Fruit fly (Drosophila melanogaster) whole organism, embryonic: Measurements from ENCODE around the gene nompC.

ENCODE experiments used
- ATbp ChIP-seq: fragments of 200-800 bp; sonication (Bioruptor generic); optimal IDR thresholded peaks from 2 replicates; lab custom pipeline; 2017; ENCODE audit warnings: missing biosample characterization, mild to moderate bottlenecking, missing genetic modification characterization, missing genetic modification reagents
- Adf1 ChIP-seq: fragments of 200-800 bp; sonication (Bioruptor generic); IDR thresholded peaks from 2 replicates; pipeline ENCODE4 v1.3.6; 2022; ENCODE audit warnings: missing biosample characterization, missing genetic modification characterization
- CG12391 ChIP-seq: fragments of 200-800 bp; sonication (Bioruptor generic); optimal IDR thresholded peaks from 3 replicates; lab custom pipeline; 2018; ENCODE audit warnings: missing biosample characterization, mild to moderate bottlenecking, missing genetic modification characterization, moderate library complexity
- CG12942 ChIP-seq: fragments of 200-800 bp; sonication (Bioruptor generic); optimal IDR thresholded peaks from 3 replicates; lab custom pipeline; 2016; ENCODE audit warnings: missing biosample characterization, missing genetic modification characterization
- CG13424 ChIP-seq: fragments of 200-800 bp; sonication (Bioruptor generic); optimal IDR thresholded peaks from 2 replicates; lab custom pipeline; 2019; ENCODE audit warnings: missing biosample characterization, mild to moderate bottlenecking, missing genetic modification characterization, moderate library complexity
- CG1529 ChIP-seq: fragments of 200-800 bp; sonication (Bioruptor generic); optimal IDR thresholded peaks from 3 replicates; lab custom pipeline; 2018; ENCODE audit warnings: missing biosample characterization, missing genetic modification characterization
- CG15601 ChIP-seq: fragments of 200-800 bp; sonication (Bioruptor generic); optimal IDR thresholded peaks from 3 replicates; lab custom pipeline; 2019; ENCODE audit warnings: missing biosample characterization, mild to moderate bottlenecking, missing genetic modification characterization, moderate library complexity
- CG17802 ChIP-seq: fragments of 200-800 bp; sonication (Bioruptor generic); optimal IDR thresholded peaks from 2 replicates; lab custom pipeline; 2018; ENCODE audit warnings: missing biosample characterization, mild to moderate bottlenecking, missing genetic modification characterization, moderate library complexity
- CG18262 ChIP-seq: fragments of 200-800 bp; optimal IDR thresholded peaks from 3 replicates; lab custom pipeline; 2019; ENCODE audit warnings: missing biosample characterization, mild to moderate bottlenecking, missing genetic modification characterization, moderate library complexity
- CG2202 ChIP-seq: fragments of 200-800 bp; sonication (Bioruptor generic); optimal IDR thresholded peaks from 2 replicates; lab custom pipeline; 2018; ENCODE audit warnings: missing biosample characterization, mild to moderate bottlenecking, missing genetic modification characterization
- CG2712 ChIP-seq: fragments of 200-800 bp; optimal IDR thresholded peaks from 3 replicates; lab custom pipeline; 2019; ENCODE audit warnings: missing biosample characterization, mild to moderate bottlenecking, missing genetic modification characterization, moderate library complexity
- CG31224 ChIP-seq: fragments of 200-800 bp; sonication (Bioruptor generic); IDR thresholded peaks from 2 replicates; pipeline ENCODE4 v1.3.6; 2022; ENCODE audit warnings: missing biosample characterization, missing genetic modification characterization
- CG32532 ChIP-seq: fragments of 200-800 bp; sonication (Bioruptor generic); IDR thresholded peaks from 2 replicates; pipeline ENCODE4 v1.3.6; 2022; ENCODE audit warnings: missing biosample characterization, missing genetic modification characterization
- CG4730 ChIP-seq: fragments of 200-800 bp; sonication (Bioruptor generic); IDR thresholded peaks from 2 replicates; pipeline ENCODE4 v1.3.6; 2022; ENCODE audit warnings: missing biosample characterization, missing genetic modification characterization
- CG5180 ChIP-seq: fragments of 200-800 bp; sonication (Bioruptor generic); optimal IDR thresholded peaks from 3 replicates; lab custom pipeline; 2017; ENCODE audit warnings: missing biosample characterization, missing genetic modification characterization, mild to moderate bottlenecking, moderate library complexity, missing genetic modification reagents
- CG5953 ChIP-seq: fragments of 200-800 bp; sonication (Bioruptor generic); IDR thresholded peaks from 2 replicates; pipeline ENCODE4 v1.3.6; 2022; ENCODE audit warnings: missing biosample characterization, missing genetic modification characterization
- CG6654 ChIP-seq: fragments of 200-800 bp; sonication (Bioruptor generic); optimal IDR thresholded peaks from 2 replicates; lab custom pipeline; 2017; ENCODE audit warnings: missing biosample characterization, mild to moderate bottlenecking, missing genetic modification characterization
- CG7987 ChIP-seq: fragments of 200-800 bp; sonication (Bioruptor generic); optimal IDR thresholded peaks from 2 replicates; lab custom pipeline; 2018; ENCODE audit warnings: missing biosample characterization, mild to moderate bottlenecking, missing genetic modification characterization, moderate library complexity
- CG8924 ChIP-seq: fragments of 200-800 bp; optimal IDR thresholded peaks from 3 replicates; lab custom pipeline; 2019; ENCODE audit warnings: missing biosample characterization, mild to moderate bottlenecking, missing genetic modification characterization, moderate library complexity
- CG9797 ChIP-seq: fragments of 200-800 bp; sonication (Bioruptor generic); optimal IDR thresholded peaks from 3 replicates; lab custom pipeline; 2018; ENCODE audit warnings: missing biosample characterization, mild to moderate bottlenecking, missing genetic modification characterization
- Deaf1 ChIP-seq: fragments of 200-800 bp; optimal IDR thresholded peaks from 3 replicates; lab custom pipeline; 2019; ENCODE audit warnings: missing biosample characterization, mild to moderate bottlenecking, missing genetic modification characterization, moderate library complexity
- ERR ChIP-seq: fragments of 200-800 bp; sonication (Bioruptor generic); optimal IDR thresholded peaks from 2 replicates; lab custom pipeline; 2016; ENCODE audit warnings: missing biosample characterization, missing genetic modification characterization
- Ets65A ChIP-seq: fragments of 200-800 bp; sonication (Bioruptor generic); peaks from one replicate; lab custom pipeline; 2016; ENCODE audit warnings: missing biosample characterization, missing genetic modification characterization
- GATAe ChIP-seq: fragments of 200-800 bp; sonication (Bioruptor generic); conservative IDR thresholded peaks from 2 replicates; pipeline ENCODE4 v1.3.6; 2022; ENCODE audit warnings: missing biosample characterization, missing genetic modification characterization
- HLH54F ChIP-seq: fragments of 200-800 bp; sonication (Bioruptor generic); optimal IDR thresholded peaks from 3 replicates; lab custom pipeline; 2016; ENCODE audit warnings: missing biosample characterization, missing genetic modification characterization
- Oli ChIP-seq: fragments of 200-800 bp; sonication (Bioruptor generic); optimal IDR thresholded peaks from 2 replicates; lab custom pipeline; 2018; ENCODE audit warnings: missing biosample characterization, mild to moderate bottlenecking, missing genetic modification characterization, moderate library complexity
- Rfx ChIP-seq: fragments of 200-800 bp; sonication (Bioruptor generic); IDR thresholded peaks from 2 replicates; pipeline ENCODE4 v1.3.6; 2022; ENCODE audit warnings: missing biosample characterization, missing genetic modification characterization
- Spps ChIP-seq: fragments of 200-800 bp; sonication (Bioruptor generic); optimal IDR thresholded peaks from 2 replicates; lab custom pipeline; 2018; ENCODE audit warnings: missing biosample characterization, mild to moderate bottlenecking, missing genetic modification characterization
- Ssrp ChIP-seq: fragments of 200-800 bp; sonication (Bioruptor generic); optimal IDR thresholded peaks from 2 replicates; lab custom pipeline; 2018; ENCODE audit warnings: missing biosample characterization, mild to moderate bottlenecking, missing genetic modification characterization, moderate library complexity
- Trl ChIP-seq, 3 experiments: fragments of >200 bp in 2 of 3; fragments of 200-800 bp in 1 of 3; sonication (Bioruptor generic) in 1 of 3; optimal IDR thresholded peaks; 2 replicates in 1 of 3; 3 replicates in 2 of 3; lab custom pipeline; 2016 to 2017; ENCODE audit warnings: missing biosample characterization in 1 of 3, missing genetic modification characterization in 1 of 3
- cg ChIP-seq: fragments of 200-800 bp; sonication (Bioruptor generic); optimal IDR thresholded peaks from 3 replicates; lab custom pipeline; 2019; ENCODE audit warnings: missing biosample characterization, mild to moderate bottlenecking, missing genetic modification characterization, moderate library complexity
- chif ChIP-seq, 2 experiments: fragments of 200-800 bp; sonication (Bioruptor generic); optimal IDR thresholded peaks; 3 replicates each; lab custom pipeline; 2016; ENCODE audit warnings: missing biosample characterization in 2 of 2, missing genetic modification characterization in 2 of 2
- croc ChIP-seq: fragments of 200-800 bp; sonication (Bioruptor generic); conservative IDR thresholded peaks from 3 replicates; pipeline ENCODE4 v1.3.6; 2022; ENCODE audit warnings: missing biosample characterization, missing genetic modification characterization
- cwo ChIP-seq: fragments of 200-800 bp; sonication (Bioruptor generic); optimal IDR thresholded peaks from 3 replicates; lab custom pipeline; 2017; ENCODE audit warnings: missing biosample characterization, missing genetic modification characterization, mild to moderate bottlenecking, moderate library complexity, missing genetic modification reagents
- fd102C ChIP-seq: fragments of 200-800 bp; sonication (Bioruptor generic); optimal IDR thresholded peaks from 2 replicates; lab custom pipeline; 2018; ENCODE audit warnings: missing biosample characterization, mild to moderate bottlenecking, missing genetic modification characterization, moderate library complexity
- grau ChIP-seq: fragments of 200-800 bp; optimal IDR thresholded peaks from 3 replicates; lab custom pipeline; 2019; ENCODE audit warnings: missing biosample characterization, mild to moderate bottlenecking, missing genetic modification characterization, moderate library complexity
- kni ChIP-seq: fragments of 200-800 bp; sonication (Bioruptor generic); optimal IDR thresholded peaks from 3 replicates; lab custom pipeline; 2017; ENCODE audit warnings: mild to moderate bottlenecking, missing biosample characterization, missing genetic modification reagents, missing genetic modification characterization
- lola ChIP-seq, 3 experiments: fragments of >200 bp in 2 of 3; fragments of 200-800 bp in 1 of 3; sonication (Bioruptor generic) in 1 of 3; optimal IDR thresholded peaks; 2 replicates each; lab custom pipeline; 2017 to 2019; ENCODE audit warnings: missing biosample characterization in 3 of 3, missing genetic modification characterization in 3 of 3, mild to moderate bottlenecking in 1 of 3, moderate library complexity in 1 of 3
- nmo ChIP-seq: fragments of 200-800 bp; sonication (Bioruptor generic); optimal IDR thresholded peaks from 2 replicates; lab custom pipeline; 2018; ENCODE audit warnings: missing biosample characterization, mild to moderate bottlenecking, missing genetic modification characterization, moderate library complexity
- org-1 ChIP-seq: fragments of 200-800 bp; sonication (Bioruptor generic); optimal IDR thresholded peaks from 2 replicates; lab custom pipeline; 2017; ENCODE audit warnings: missing biosample characterization, missing genetic modification characterization
- pb ChIP-seq: fragments of 200-800 bp; sonication (Bioruptor generic); optimal IDR thresholded peaks from 3 replicates; lab custom pipeline; 2016; ENCODE audit warnings: missing biosample characterization, missing genetic modification characterization
- run ChIP-seq: fragments of 200-800 bp; sonication (Bioruptor generic); optimal IDR thresholded peaks from 3 replicates; lab custom pipeline; 2018; ENCODE audit warnings: missing biosample characterization, mild to moderate bottlenecking, missing genetic modification characterization
- scrt ChIP-seq: fragments of 200-800 bp; sonication (Bioruptor generic); optimal IDR thresholded peaks from 2 replicates; lab custom pipeline; 2018; ENCODE audit warnings: missing biosample characterization, mild to moderate bottlenecking, missing genetic modification characterization, moderate library complexity
- sug ChIP-seq: fragments of 200-800 bp; optimal IDR thresholded peaks from 2 replicates; lab custom pipeline; 2019; ENCODE audit warnings: missing biosample characterization, mild to moderate bottlenecking, missing genetic modification characterization, moderate library complexity
- tin ChIP-seq: fragments of 200-800 bp; sonication (Bioruptor generic); optimal IDR thresholded peaks from 3 replicates; lab custom pipeline; 2016; ENCODE audit warnings: missing biosample characterization, missing genetic modification characterization
- trh ChIP-seq: fragments of 200-800 bp; sonication (Bioruptor generic); optimal IDR thresholded peaks from 2 replicates; lab custom pipeline; 2016; ENCODE audit warnings: missing biosample characterization, missing genetic modification characterization
- ttk ChIP-seq: fragments of 200-800 bp; sonication (Bioruptor generic); IDR thresholded peaks from 2 replicates; pipeline ENCODE4 v2.1.2; 2022; ENCODE audit warnings: missing biosample characterization, missing genetic modification characterization

Gene nompC

DNA sequence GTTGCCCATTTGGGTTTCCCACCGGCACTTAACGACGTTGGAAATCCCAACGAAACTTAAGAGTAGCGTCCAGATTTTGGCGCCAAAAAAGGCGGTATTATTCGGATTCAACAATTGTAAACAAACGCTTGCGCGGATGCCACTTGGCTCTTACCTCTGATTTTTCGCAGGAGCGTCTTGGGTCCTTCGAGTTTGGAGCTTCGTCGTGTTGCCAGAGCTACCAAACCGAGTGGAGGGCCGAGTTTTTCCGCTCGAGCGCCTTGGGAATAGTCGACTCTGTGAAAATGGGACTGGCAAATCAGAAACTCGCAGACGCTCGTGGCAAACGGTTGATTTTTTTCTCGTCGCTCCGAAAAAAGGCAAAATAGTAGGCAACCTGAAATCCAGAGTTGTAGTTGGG is at the start of gene nompC:
Gene nompC (plus strand): TSS at position 301 of the 400 bp plus-strand sequence.
- TF ChIP-seq CG8924 (tag; lab: Kevin White, UChicago), result no peak
- no peak for TF ChIP-seq nmo (GFP tag; lab: Kevin White, UChicago)
- 0 out of 2 replicates have a peak, but pooled peaks have one; percentile 34 for TF ChIP-seq Rfx (GFP tag; lab: Robert Waterston, UW)
- no peak for TF ChIP-seq ERR (GFP tag; lab: Kevin White, UChicago)
- TF ChIP-seq CG4730 (GFP tag; lab: Robert Waterston, UW), result no peak
- TF ChIP-seq Deaf1 (tag; lab: Kevin White, UChicago), result peak; percentile 56
- TF ChIP-seq scrt, result peak; percentile 29
- peak; percentile 71 for TF ChIP-seq Ets65A (GFP tag; lab: Kevin White, UChicago)
- peak; percentile 8; the same call in 1 of the 2 replicates for TF ChIP-seq ttk (GFP tag; lab: Robert Waterston, UW)
- no peak for TF ChIP-seq CG2712

DNA sequence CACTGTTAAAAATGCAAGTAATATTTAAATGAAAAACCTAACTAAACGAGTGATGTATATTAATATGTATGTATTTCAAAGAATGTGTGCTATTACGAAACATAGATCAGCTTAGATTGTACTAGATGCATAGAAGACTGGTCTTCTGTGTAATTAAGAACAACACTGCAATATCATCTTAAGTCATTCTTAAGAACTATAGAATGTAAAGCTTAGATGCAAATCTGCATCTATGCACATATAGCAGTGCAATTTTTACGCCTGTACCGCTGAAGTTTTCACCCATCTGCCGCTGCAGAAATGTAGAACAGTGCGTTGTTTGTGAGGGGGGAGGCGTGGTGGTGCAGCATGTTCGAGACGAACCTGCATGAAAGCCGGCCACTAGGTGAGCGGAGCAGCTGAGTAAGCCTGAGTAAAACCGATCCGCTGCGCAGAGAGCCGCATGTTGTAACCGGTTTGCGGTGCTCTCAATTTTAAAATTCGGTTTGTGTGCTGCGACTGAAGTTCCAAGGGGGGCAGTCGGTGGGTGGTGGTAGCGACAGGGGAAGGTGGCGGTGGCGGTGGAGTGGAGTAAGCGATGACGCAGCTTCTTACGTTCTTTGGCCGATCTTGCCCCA is 49.2 kb upstream of the nompC start:
- TF ChIP-seq CG17802 (tag; lab: Kevin White, UChicago) (peak; percentile 5), grau (peak; percentile 21), run (no peak), org-1 (GFP tag; lab: Kevin White, UChicago) (no peak), CG2202 (tag; lab: Kevin White, UChicago) (peak; percentile 42), CG1529 (GFP tag; lab: Kevin White, UChicago) (peak; percentile 40), Ssrp (tag; lab: Kevin White, UChicago) (peak; percentile 42), CG8924 (tag; lab: Kevin White, UChicago) (peak; percentile 20), trh (GFP tag; lab: Kevin White, UChicago) (no peak), cwo (GFP tag; lab: Kevin White, UChicago) (no peak), pb (GFP tag; lab: Kevin White, UChicago) (no peak), CG32532 (GFP tag; lab: Robert Waterston, UW) (0 out of 2 replicates have a peak, but pooled peaks have one; percentile 23), CG6654 (GFP tag; lab: Kevin White, UChicago) (peak; percentile 29), Trl (optimal IDR thresholded peaks at IDR 0.05; lab: Kevin White, UChicago) (peak; percentile 45 to 74), Trl (GFP tag; optimal IDR thresholded peaks at IDR 0.05; lab: Kevin White, UChicago) (no peak), CG7987 (GFP tag; lab: Kevin White, UChicago) (no peak), CG5180 (GFP tag; lab: Kevin White, UChicago) (peak; percentile 99), sug (tag; lab: Kevin White, UChicago) (peak; percentile 19), CG12391 (tag; lab: Kevin White, UChicago) (peak; percentile 6), kni (GFP tag; lab: Kevin White, UChicago) (peak; percentile 72), Oli (tag; lab: Kevin White, UChicago) (peak; percentile 52), Spps (tag; lab: Kevin White, UChicago) (peak; percentile 42), GATAe (no peak), fd102C (GFP tag; lab: Kevin White, UChicago) (no peak), Adf1 (GFP tag; lab: Robert Waterston, UW) (peak; percentile 14; the same call in 1 of the 2 replicates), CG5953 (GFP tag; lab: Robert Waterston, UW) (no peak), HLH54F (no peak), CG13424 (tag; lab: Kevin White, UChicago) (peak; percentile 11), lola (GFP tag; optimal IDR thresholded peaks at IDR 0.05; lab: Kevin White, UChicago) (peak in 1 of 3 experiments; percentile 61), CG18262 (peak; percentile 72), CG12942 (GFP tag; lab: Kevin White, UChicago) (no peak), cg (peak; percentile 8), croc (peak; percentile 23; the same call in 2 of the 3 replicates), ATbp (GFP tag; lab: Kevin White, UChicago) (peak; percentile 18), chif (GFP tag; optimal IDR thresholded peaks at IDR 0.05; lab: Kevin White, UChicago) (peak in 1 of 2 experiments; percentile 9), tin (GFP tag; lab: Kevin White, UChicago) (peak; percentile 1), CG9797 (GFP tag; lab: Kevin White, UChicago) (no peak), CG31224 (GFP tag; lab: Robert Waterston, UW) (no peak), CG15601 (tag; lab: Kevin White, UChicago) (peak; percentile 70)
